Fruit fly (Drosophila melanogaster): ENCODE results near the gene Past1.
A peak's percentile ranks its signal among the peaks of the same experiment; 100 is the strongest.

Past1 gene

DNA sequence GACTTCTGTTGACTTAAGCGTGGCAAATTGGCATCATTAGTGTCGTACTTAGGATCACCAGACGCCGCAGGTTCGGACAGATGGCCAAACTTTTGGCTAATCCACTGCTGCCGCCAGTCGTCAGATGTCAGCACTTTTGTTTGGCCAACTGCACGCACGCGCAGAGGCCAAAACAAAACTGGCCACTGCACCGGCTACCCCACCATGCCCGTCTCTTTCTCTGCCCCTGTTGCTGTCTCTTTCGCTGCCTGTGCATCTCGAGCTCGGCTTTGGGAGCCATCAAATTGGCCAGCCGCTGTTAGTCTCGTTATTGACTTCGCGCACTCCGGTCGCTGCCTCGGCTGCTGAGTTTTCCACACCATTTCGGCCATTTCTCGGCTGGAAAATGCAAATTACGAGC is 34.6 kb upstream of the Past1 start, which contains the start of gene CG14395:
Gene CG14395 (plus strand): TSS at position 301 of the 400 bp plus-strand sequence.
- peak; percentile 25 for TF ChIP-seq oc (tag; optimal IDR thresholded peaks at IDR 0.05)
- TF ChIP-seq CG2120 (GFP tag; optimal IDR thresholded peaks at IDR 0.05), result no peak
- TF ChIP-seq lmd (GFP tag; IDR thresholded peaks at IDR 0.05), result peak; percentile 15; the same call in 1 of the 2 replicates
- 0 out of 3 replicates have a peak, but pooled peaks have one; percentile 19 for TF ChIP-seq ci (GFP tag; IDR thresholded peaks at IDR 0.05)
- TF ChIP-seq CG12391 (tag; optimal IDR thresholded peaks at IDR 0.05), result no peak
- TF ChIP-seq ken (GFP tag; IDR thresholded peaks at IDR 0.05), result 0 out of 3 replicates have a peak, but pooled peaks have one; percentile 18
- TF ChIP-seq Drgx (GFP tag; IDR thresholded peaks at IDR 0.05), result peak; percentile 29; the same call in 1 of the 2 replicates
- TF ChIP-seq CG3995 (GFP tag; optimal IDR thresholded peaks at IDR 0.05), result no peak
- no peak for TF ChIP-seq phol (tag; optimal IDR thresholded peaks at IDR 0.05)
- 0 out of 2 replicates have a peak, but pooled peaks have one; percentile 14 for TF ChIP-seq CG11085 (GFP tag; IDR thresholded peaks at IDR 0.05)
- peak; percentile 18; the same call in 1 of the 3 replicates for TF ChIP-seq CG3726 (GFP tag; IDR thresholded peaks at IDR 0.05)
- TF ChIP-seq Blimp-1 (GFP tag; optimal IDR thresholded peaks at IDR 0.05), result peak; percentile 50
- no peak for TF ChIP-seq HmgZ (tag; optimal IDR thresholded peaks at IDR 0.05)
- TF ChIP-seq nom (GFP tag; optimal IDR thresholded peaks at IDR 0.05), result no peak
- TF ChIP-seq vvl (GFP tag; IDR thresholded peaks at IDR 0.05), result 0 out of 2 replicates have a peak, but pooled peaks have one; percentile 27

DNA sequence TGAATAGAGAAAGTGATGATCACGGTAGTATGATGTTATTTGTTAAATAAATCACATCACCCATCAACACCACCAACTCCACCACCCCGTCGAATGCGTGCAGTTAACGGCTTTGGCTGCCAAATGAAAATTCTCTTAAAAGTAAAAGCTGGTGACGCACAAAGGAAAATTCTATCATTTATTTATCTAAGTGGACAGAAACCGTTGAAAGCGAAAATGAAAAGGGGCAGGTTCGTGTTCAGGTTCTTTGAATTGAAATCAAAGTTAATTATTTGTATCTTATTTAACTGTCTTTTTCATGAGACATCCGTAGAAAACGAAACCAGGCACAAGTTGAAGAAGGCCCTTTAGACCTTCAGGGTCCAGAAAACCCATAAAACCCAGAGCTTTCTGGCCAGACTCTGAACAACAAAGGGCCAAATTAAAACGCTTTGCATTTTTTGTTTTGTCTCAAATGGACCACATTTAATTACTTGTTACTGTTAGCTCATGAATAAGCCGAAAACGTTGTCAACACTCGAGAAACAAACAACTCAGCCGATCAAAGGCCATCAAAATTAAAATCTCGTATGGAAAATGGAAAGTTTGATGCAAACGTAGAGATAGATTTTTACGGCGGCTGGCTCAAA is 30.8 kb upstream of the Past1 start:
- TF ChIP-seq Awh (GFP tag; IDR thresholded peaks at IDR 0.05) (peak; percentile 73), Blimp-1 (GFP tag; optimal IDR thresholded peaks at IDR 0.05) (peak; percentile 94), Sin3A (optimal IDR thresholded peaks at IDR 0.05) (no peak)

DNA sequence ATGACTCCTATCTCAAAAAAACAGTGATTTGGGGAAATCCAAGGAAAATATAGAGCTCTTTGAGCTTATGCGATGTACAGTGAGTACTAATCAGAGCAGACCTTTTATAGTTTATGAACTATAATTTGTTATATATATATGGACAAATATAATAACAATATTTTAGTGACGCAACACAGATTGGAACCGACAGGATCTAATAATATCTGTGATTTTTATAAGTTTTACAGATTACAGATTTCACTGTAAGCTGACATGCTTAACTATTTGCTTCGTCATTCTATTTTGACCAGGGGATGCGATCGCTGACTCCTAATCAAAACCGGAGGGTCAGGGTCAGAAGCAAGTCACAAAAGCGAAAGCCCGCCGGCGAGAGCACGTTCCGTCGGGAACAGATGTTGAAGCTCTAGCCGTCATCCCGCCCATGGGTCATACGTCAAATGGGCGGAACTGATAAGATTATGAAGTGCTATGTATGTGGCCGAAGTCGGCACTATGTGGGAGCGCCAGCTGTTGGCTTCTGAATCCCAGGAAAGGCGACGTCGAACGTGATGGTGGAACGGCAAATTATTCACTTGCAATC is 23.0 kb upstream of the Past1 start, which contains the start of gene Gnmt:
Gene Gnmt (plus strand): TSS at position 568 of the 583 bp plus-strand sequence.
- TF ChIP-seq zf30C (GFP tag; optimal IDR thresholded peaks at IDR 0.05) (no peak), CG8359 (GFP tag; optimal IDR thresholded peaks at IDR 0.05; ENCODE audit: borderline replicate concordance) (no peak), CG4707 (GFP tag; optimal IDR thresholded peaks at IDR 0.05) (no peak), dmrt99B (tag; optimal IDR thresholded peaks at IDR 0.05) (no peak), CG10979 (tag; optimal IDR thresholded peaks at IDR 0.05) (no peak), kay (GFP tag; optimal IDR thresholded peaks at IDR 0.05) (no peak), Opbp (GFP tag; IDR thresholded peaks at IDR 0.05; ENCODE audit: partially characterized antibody) (no peak), vfl (GFP tag; optimal IDR thresholded peaks at IDR 0.05) (no peak), cg (GFP tag; optimal IDR thresholded peaks at IDR 0.05) (no peak), Ptx1 (GFP tag; IDR thresholded peaks at IDR 0.05) (no peak), Usf (GFP tag; optimal IDR thresholded peaks at IDR 0.05) (no peak), CG2889 (GFP tag; IDR thresholded peaks at IDR 0.05) (no peak), z (GFP tag; IDR thresholded peaks at IDR 0.05) (no peak), Xbp1 (GFP tag; optimal IDR thresholded peaks at IDR 0.05) (peak; percentile 4), gce (GFP tag; IDR thresholded peaks at IDR 0.05) (no peak), slou (GFP tag; optimal IDR thresholded peaks at IDR 0.05) (no peak), ewg (GFP tag; optimal IDR thresholded peaks at IDR 0.05) (no peak), Doc3 (GFP tag; IDR thresholded peaks at IDR 0.05; ENCODE audit: partially characterized antibody) (no peak), vnd (GFP tag; IDR thresholded peaks at IDR 0.05; ENCODE audit: partially characterized antibody) (no peak), CG15011 (GFP tag; optimal IDR thresholded peaks at IDR 0.05) (no peak), hkb (optimal IDR thresholded peaks at IDR 0.05) (no peak), hkb (GFP tag; IDR thresholded peaks at IDR 0.05) (0 out of 2 replicates have a peak, but pooled peaks have one; percentile 9), CG33557 (GFP tag; optimal IDR thresholded peaks at IDR 0.05) (no peak), Hmr (GFP tag; optimal IDR thresholded peaks at IDR 0.05) (peak; percentile 21), CG11504 (tag; optimal IDR thresholded peaks at IDR 0.05) (no peak), CG31365 (tag; optimal IDR thresholded peaks at IDR 0.05) (no peak), wdn (GFP tag; IDR thresholded peaks at IDR 0.05) (no peak), Ssrp (tag; optimal IDR thresholded peaks at IDR 0.05) (no peak), seq (GFP tag; IDR thresholded peaks at IDR 0.05) (0 out of 2 replicates have a peak, but pooled peaks have one; percentile 20), tio (GFP tag; optimal IDR thresholded peaks at IDR 0.05) (no peak)

Measured in whole organism, embryonic.